Fruit fly (Drosophila melanogaster) whole organism, pupa: ENCODE measurements around the gene CG14187.

Experiments used
- CG10348 ChIP-seq: fragments of 200-800 bp; sonication (Bioruptor generic); IDR thresholded peaks from 2 replicates; pipeline ENCODE4 v1.3.6; 2022; ENCODE audit warnings: missing biosample characterization, missing genetic modification characterization
- CG12605 ChIP-seq: fragments of 200-800 bp; sonication (Bioruptor generic); IDR thresholded peaks from 2 replicates; pipeline ENCODE4 v1.3.6; 2022; ENCODE audit warnings: missing biosample characterization, missing genetic modification characterization
- CG13204 ChIP-seq: fragments of 200-800 bp; sonication (Bioruptor generic); optimal IDR thresholded peaks from 2 replicates; lab custom pipeline; 2018; ENCODE audit warnings: missing biosample characterization, mild to moderate bottlenecking, missing genetic modification characterization, moderate library complexity
- CG8159 ChIP-seq: fragments of 200-800 bp; sonication (Bioruptor generic); optimal IDR thresholded peaks from 3 replicates; lab custom pipeline; 2018; ENCODE audit warnings: missing biosample characterization, mild to moderate bottlenecking, missing genetic modification characterization, moderate library complexity
- D1 ChIP-seq: fragments of 200-800 bp; sonication (Bioruptor generic); optimal IDR thresholded peaks from 2 replicates; lab custom pipeline; 2018; ENCODE audit warnings: missing biosample characterization, mild to moderate bottlenecking, missing genetic modification characterization, moderate library complexity
- EcR ChIP-seq: fragments of 200-800 bp; sonication (Bioruptor generic); optimal IDR thresholded peaks from 3 replicates; lab custom pipeline; 2019; ENCODE audit warnings: missing biosample characterization, missing genetic modification characterization, mild to moderate bottlenecking, moderate library complexity, missing genetic modification reagents
- Ets98B ChIP-seq: fragments of 200-800 bp; sonication (Bioruptor generic); IDR thresholded peaks from 2 replicates; pipeline ENCODE4 v1.3.6; 2022; ENCODE audit warnings: missing biosample characterization, missing genetic modification characterization
- Pif1A ChIP-seq: fragments of 200-800 bp; sonication (Bioruptor generic); optimal IDR thresholded peaks from 3 replicates; lab custom pipeline; 2016; ENCODE audit warnings: missing biosample characterization, missing genetic modification characterization
- rn ChIP-seq: fragments of 200-800 bp; sonication (Bioruptor generic); IDR thresholded peaks from 2 replicates; pipeline ENCODE4 v1.3.6; 2022; ENCODE audit warnings: missing biosample characterization, missing genetic modification characterization

DNA sequence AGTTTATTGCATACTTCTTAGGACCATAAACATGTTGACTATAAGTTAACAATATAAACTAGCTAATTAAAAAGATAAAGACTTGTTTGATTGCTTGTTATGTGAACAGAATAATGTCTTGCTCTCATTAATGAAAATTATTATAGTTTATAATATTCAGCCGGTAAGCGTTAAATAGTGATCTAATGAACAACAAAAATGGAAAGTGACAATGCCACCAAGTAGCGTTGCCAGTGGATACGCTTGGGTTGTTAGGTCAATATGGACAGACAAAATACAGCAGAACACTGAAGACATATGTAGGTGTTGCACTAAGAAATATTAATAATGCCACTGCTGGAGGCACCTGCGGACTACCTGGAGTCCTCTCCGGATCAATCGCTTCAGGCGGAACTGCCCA is 6.9 kb downstream of the CG14187 start, which contains the start of gene CG14185:
- TF ChIP-seq CG13204 (GFP tag; lab: Kevin White, UChicago) (no peak), rn (no peak), CG10348 (GFP tag; lab: Robert Waterston, UW) (no peak), Pif1A (GFP tag; lab: Kevin White, UChicago) (no peak), Ets98B (GFP tag; lab: Robert Waterston, UW) (no peak), CG8159 (tag; lab: Kevin White, UChicago) (no peak), EcR (no peak), CG12605 (GFP tag; lab: Robert Waterston, UW) (no peak), D1 (tag; lab: Kevin White, UChicago) (no peak)
